Fruit fly (Drosophila melanogaster) ovary, adult (tissue): Measurements from ENCODE around the gene CG43448.

Experiments
- CG17801 ChIP-seq: fragments of 200-800 bp; optimal IDR thresholded peaks from 2 replicates; lab custom pipeline; 2019; ENCODE audit warnings: missing biosample characterization, mild to moderate bottlenecking, missing genetic modification characterization, moderate library complexity; ENCODE audit not compliant: partially characterized antibody

Gene CG43448

dm6 chr3R:30249283-30249682 is 11.7 kb upstream of the CG43448 start, which contains the start of gene CG34299:
TSS of gene CG34299 (plus strand) at chr3R:30249583.
- TF ChIP-seq CG17801 (GFP tag; lab: Kevin White, UChicago), result no peak

dm6 chr3R:30248565-30248964 is 11.0 kb upstream of the CG43448 start:
- TF ChIP-seq CG17801 (GFP tag; lab: Kevin White, UChicago), result no peak

dm6 chr3R:30247802-30248363 is 10.3 kb upstream of the CG43448 start:
- TF ChIP-seq CG17801 (GFP tag; lab: Kevin White, UChicago), result peak; percentile 8

DNA sequence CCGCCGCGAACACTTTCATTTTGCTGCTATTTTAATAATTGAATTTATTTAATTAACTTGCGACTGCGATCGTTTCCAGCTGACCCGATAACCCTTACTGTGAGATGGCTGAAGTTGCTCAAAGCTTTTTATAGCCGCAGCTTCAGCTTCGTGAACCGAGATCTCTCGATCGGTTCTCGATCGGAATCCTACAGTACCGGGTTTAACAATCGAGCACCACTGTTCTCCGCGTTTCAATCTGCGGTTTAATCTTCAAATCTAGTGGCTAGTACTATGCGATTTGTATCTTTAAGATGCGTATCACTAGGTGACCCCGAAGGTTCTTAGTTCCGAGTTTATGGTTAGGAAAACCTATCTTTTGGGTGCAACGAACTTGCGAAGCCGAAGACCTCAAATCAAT is 9.1 kb upstream of the CG43448 start, which contains the start of gene CG9733:
CG9733 (minus strand) TSS at position 101 of the 400 bp plus-strand sequence.
- TF ChIP-seq CG17801 (GFP tag; lab: Kevin White, UChicago), result no peak

DNA sequence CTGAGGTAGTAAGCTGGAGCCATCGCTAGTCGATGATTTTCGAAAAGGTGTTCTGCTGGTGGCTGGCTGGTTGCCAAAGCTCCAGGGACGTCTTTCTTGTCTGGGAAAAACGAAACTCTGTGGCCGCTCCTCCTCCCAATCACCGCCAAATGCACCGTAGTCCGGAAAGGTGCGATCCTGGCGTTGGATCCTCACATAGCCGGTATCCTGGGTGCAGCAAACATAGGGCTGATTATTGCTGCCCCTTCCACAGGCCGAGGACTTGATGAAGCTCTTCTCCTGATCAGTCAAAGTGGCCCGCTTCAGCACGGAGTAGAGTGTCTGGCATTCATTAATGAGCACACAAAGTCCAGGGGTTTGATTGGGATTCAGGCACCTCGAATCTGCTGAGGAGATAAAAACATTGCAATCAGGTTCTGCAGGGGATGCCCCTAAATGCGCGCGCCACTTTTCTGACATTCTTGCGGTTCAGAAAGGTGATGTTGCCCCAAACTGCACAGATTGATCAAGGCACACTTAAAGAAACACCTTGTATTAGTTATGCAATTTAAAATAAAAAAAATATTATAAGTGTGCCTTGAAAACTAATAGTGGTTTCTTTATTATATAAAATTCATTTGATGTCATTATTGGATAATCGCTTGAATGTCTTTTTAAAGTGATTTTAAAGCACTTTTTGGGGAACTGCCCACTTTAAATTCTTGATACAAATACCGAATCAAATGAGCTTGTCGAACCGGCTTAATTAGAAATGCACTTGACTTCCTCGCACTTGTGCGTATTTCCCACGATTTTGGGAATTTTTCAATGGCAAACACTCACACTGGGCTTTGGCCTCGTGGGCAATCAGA is 8.4 kb upstream of the CG43448 start:
- no peak for TF ChIP-seq CG17801 (GFP tag; lab: Kevin White, UChicago)

DNA sequence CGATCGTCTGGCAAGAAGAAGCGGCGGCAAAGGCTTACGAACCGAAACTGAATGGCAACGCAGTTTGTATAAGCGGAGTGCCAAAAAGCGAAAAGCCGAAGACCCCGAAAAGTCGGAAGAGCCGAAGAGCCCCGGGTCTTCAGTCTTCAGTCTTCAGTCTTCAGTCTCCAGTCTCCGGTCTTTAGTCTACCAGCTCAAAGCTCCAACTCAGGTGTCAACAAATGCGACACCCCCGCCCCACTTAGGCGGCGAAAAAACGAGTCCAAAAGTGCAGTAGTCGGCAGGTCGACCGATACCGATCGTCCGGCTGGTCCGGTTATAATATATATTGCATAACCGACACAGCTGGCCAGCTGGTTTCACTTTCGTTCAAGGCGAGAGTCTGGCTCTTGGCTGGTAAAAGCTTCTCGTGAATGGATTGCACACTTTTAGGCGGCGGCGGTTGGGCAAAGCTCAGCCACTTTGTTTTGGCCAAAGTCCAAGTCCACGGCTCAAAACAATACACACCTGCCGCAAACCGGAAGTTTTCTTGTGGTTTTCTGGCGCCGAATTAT is 5.8 kb upstream of the CG43448 start, which contains the start of gene CG9737:
CG9737 (minus strand) TSS at position 51 of the 554 bp plus-strand sequence.
- TF ChIP-seq CG17801 (GFP tag; lab: Kevin White, UChicago), result peak; percentile 67

dm6 chr3R:30240245-30240644 is 2.7 kb upstream of the CG43448 start:
- TF ChIP-seq CG17801 (GFP tag; lab: Kevin White, UChicago), result no peak

dm6 chr3R:30236994-30237393 is 540 bp downstream of the CG43448 start:
- TF ChIP-seq CG17801 (GFP tag; lab: Kevin White, UChicago), result no peak

DNA sequence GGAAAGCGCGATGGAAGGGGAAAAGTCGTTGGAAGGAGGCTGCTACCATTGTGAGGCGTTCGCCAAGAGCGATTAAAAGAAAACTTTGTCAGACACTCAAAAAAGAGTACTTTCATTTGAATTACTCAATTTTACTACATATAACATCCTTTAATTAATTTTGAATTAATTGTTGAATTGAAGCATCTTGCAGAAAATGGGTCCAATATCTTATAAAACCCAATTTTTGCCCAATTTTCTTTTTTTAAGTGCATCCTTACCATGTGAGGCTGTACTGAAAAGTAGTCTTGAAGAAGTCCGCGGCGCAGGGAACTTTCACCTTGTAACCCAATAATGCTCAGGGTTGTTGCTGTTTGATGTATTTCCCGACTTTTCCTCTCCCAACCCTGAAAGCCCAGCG is 2.3 kb downstream of the CG43448 start:
- TF ChIP-seq CG17801 (GFP tag; lab: Kevin White, UChicago), result no peak

DNA sequence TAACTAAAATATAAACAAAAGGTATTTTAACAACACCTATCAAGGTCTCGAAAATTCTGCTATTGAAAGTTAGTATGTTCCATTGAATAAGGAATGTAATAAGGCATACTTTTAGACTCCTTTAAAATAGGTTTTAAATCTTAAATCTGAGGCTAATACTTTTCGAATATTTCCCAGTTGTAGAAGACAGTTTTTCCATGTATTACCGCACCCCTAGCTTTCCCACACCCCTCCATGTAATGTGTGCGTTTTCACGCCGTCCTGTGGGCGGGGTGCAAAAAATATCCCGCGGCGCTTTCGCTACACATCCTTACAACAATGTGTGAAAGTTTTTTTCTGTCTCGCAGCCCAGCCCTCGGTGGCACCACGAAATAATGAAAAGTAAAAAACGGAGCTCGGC is 13.0 kb downstream of the CG43448 start:
- no peak for TF ChIP-seq CG17801 (GFP tag; lab: Kevin White, UChicago)

- no peak for TF ChIP-seq CG17801 (GFP tag; lab: Kevin White, UChicago)
Measured at dm6 chr3R:30222236-30222635, 15.3 kb downstream of the CG43448 start.

dm6 chr3R:30216210-30216609 is 21.3 kb downstream of the CG43448 start, which contains the start of gene CecC:
TSS of gene CecC (plus strand) at chr3R:30216484.
- TF ChIP-seq CG17801 (GFP tag; lab: Kevin White, UChicago), result no peak

DNA sequence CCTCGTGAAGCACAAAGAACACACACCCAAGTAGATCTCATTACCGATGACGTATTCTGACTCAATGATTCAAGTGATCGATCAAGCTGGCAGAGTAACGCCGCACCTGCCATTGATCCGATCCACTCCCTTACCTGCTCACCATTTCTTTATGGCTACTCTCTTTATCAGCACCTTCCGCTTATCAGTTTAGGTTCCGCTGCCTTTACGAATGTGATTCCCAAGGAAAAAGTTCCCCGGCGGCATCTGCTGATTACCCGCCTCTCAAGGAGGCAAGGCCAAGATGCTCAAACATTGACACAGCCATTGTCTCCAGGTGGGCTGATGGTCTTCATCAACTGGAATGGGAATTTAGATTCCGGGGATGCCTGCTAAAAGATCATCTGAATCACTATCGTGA is 22.5 kb downstream of the CG43448 start:
- TF ChIP-seq CG17801 (GFP tag; lab: Kevin White, UChicago), result no peak

- no peak for TF ChIP-seq CG17801 (GFP tag; lab: Kevin White, UChicago)
Measured at dm6 chr3R:30213697-30214096, 23.8 kb downstream of the CG43448 start, which contains the start of gene CecB. TSS of gene CecB (minus strand) at chr3R:30213797.

DNA sequence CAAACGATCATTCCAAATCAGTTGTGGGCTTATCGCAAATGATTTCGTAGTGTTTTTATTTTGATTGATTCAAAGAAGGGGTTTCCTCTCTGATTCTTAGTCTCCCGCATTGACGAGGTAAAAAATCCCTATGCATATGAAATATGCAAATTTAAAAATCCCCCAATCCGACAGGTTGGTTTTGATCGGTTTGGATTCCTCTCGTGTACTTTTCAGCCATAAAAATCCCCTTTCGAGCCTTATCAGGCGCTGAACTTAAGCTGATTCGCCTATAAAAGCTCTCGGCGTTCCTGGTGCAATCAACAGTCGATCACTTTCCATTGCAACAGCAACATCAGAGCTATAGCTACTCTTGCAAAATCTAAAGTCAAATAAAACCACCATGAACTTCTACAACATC is 25.7 kb downstream of the CG43448 start, which contains the start of gene CecA2:
CecA2 (plus strand) TSS at position 301 of the 400 bp plus-strand sequence.
- TF ChIP-seq CG17801 (GFP tag; lab: Kevin White, UChicago), result no peak
